Fruit fly (Drosophila melanogaster) whole organism, embryonic: Measurements from ENCODE around the gene CG8319.
A peak's percentile ranks its signal among the peaks of the same experiment; 100 is the strongest.

Experiments used
- Antp ChIP-seq: fragments of 200-800 bp; sonication (Bioruptor generic); optimal IDR thresholded peaks from 3 replicates; lab custom pipeline; 2016; ENCODE audit warnings: missing biosample characterization, missing genetic modification characterization
- Atf-2 ChIP-seq: fragments of 200-800 bp; sonication (Bioruptor generic); optimal IDR thresholded peaks from 2 replicates; lab custom pipeline; 2016; ENCODE audit warnings: missing biosample characterization, missing genetic modification characterization
- Atf3 ChIP-seq: fragments of 200-800 bp; sonication (Bioruptor generic); optimal IDR thresholded peaks from 3 replicates; lab custom pipeline; 2016; ENCODE audit warnings: missing biosample characterization, missing genetic modification characterization
- Awh ChIP-seq: fragments of 200-800 bp; sonication (Bioruptor generic); IDR thresholded peaks from 2 replicates; pipeline ENCODE4, ENCODE4 v1.3.6; 2022; ENCODE audit warnings: missing biosample characterization, missing genetic modification characterization
- CG13123 ChIP-seq: fragments of 200-800 bp; sonication (Bioruptor generic); optimal IDR thresholded peaks from 2 replicates; lab custom pipeline; 2016; ENCODE audit warnings: missing biosample characterization, missing genetic modification characterization
- CG13296 ChIP-seq: fragments of 200-800 bp; sonication (Bioruptor generic); optimal IDR thresholded peaks from 3 replicates; lab custom pipeline; 2018; ENCODE audit warnings: missing biosample characterization, mild to moderate bottlenecking, missing genetic modification characterization
- CG1603 ChIP-seq: fragments of 200-800 bp; sonication (Bioruptor generic); optimal IDR thresholded peaks from 2 replicates; lab custom pipeline; 2019; ENCODE audit warnings: missing biosample characterization, mild to moderate bottlenecking, missing genetic modification characterization, moderate library complexity
- CG1832 ChIP-seq: fragments of 200-800 bp; sonication (Bioruptor generic); optimal IDR thresholded peaks from 2 replicates; lab custom pipeline; 2017; ENCODE audit warnings: missing biosample characterization, mild to moderate bottlenecking, missing genetic modification characterization, inconsistent platforms
- CG18619 ChIP-seq: fragments of 200-800 bp; sonication (Bioruptor generic); optimal IDR thresholded peaks from 3 replicates; lab custom pipeline; 2017; ENCODE audit warnings: missing biosample characterization, mild to moderate bottlenecking, missing genetic modification characterization
- CG18764 ChIP-seq: fragments of 200-800 bp; sonication (Bioruptor generic); optimal IDR thresholded peaks from 3 replicates; lab custom pipeline; 2016; ENCODE audit warnings: missing biosample characterization, missing genetic modification characterization
- CG3065 ChIP-seq: fragments of 200-800 bp; sonication (Bioruptor generic); optimal IDR thresholded peaks from 2 replicates; lab custom pipeline; 2016; ENCODE audit warnings: missing biosample characterization, missing genetic modification characterization
- CG6683 ChIP-seq: fragments of 200-800 bp; sonication (Bioruptor generic); optimal IDR thresholded peaks from 2 replicates; lab custom pipeline; 2017; ENCODE audit warnings: missing biosample characterization, mild to moderate bottlenecking, missing genetic modification characterization, missing genetic modification reagents
- CG7963 ChIP-seq: fragments of 200-800 bp; sonication (Bioruptor generic); IDR thresholded peaks from 3 replicates; pipeline ENCODE4 v1.3.6; 2022; ENCODE audit warnings: missing biosample characterization, missing genetic modification characterization; ENCODE audit not compliant: partially characterized antibody
- CG7987 ChIP-seq: fragments of 200-800 bp; sonication (Bioruptor generic); optimal IDR thresholded peaks from 2 replicates; lab custom pipeline; 2018; ENCODE audit warnings: missing biosample characterization, mild to moderate bottlenecking, missing genetic modification characterization, moderate library complexity
- CG8281 ChIP-seq: fragments of 200-800 bp; sonication (Bioruptor generic); optimal IDR thresholded peaks from 2 replicates; lab custom pipeline; 2018; ENCODE audit warnings: missing biosample characterization, mild to moderate bottlenecking, missing genetic modification characterization, moderate library complexity
- CG8359 ChIP-seq: fragments of 200-800 bp; sonication (Bioruptor generic); optimal IDR thresholded peaks from 2 replicates; lab custom pipeline; 2017; ENCODE audit warnings: missing biosample characterization, mild to moderate bottlenecking, missing genetic modification characterization, borderline replicate concordance
- CG9437 ChIP-seq: fragments of 200-800 bp; sonication (Bioruptor generic); optimal IDR thresholded peaks from 2 replicates; lab custom pipeline; 2018; ENCODE audit warnings: missing biosample characterization, mild to moderate bottlenecking, missing genetic modification characterization
- CHES-1-like ChIP-seq: fragments of 200-800 bp; sonication (Bioruptor generic); optimal IDR thresholded peaks from 2 replicates; lab custom pipeline; 2016; ENCODE audit warnings: missing biosample characterization, missing genetic modification characterization
- D19B ChIP-seq: fragments of 200-800 bp; sonication (Bioruptor generic); optimal IDR thresholded peaks from 2 replicates; lab custom pipeline; 2017; ENCODE audit warnings: missing biosample characterization, mild to moderate bottlenecking, missing genetic modification characterization
- Dref ChIP-seq: fragments of 200-800 bp; sonication (Bioruptor generic); IDR thresholded peaks from 2 replicates; pipeline ENCODE4 v1.3.6; 2022; ENCODE audit warnings: missing biosample characterization, missing genetic modification characterization
- E2f2 ChIP-seq: fragments of 200-800 bp; sonication (Bioruptor generic); IDR thresholded peaks from 2 replicates; pipeline ENCODE4 v1.3.6; 2022; ENCODE audit warnings: missing biosample characterization, missing genetic modification characterization
- ERR ChIP-seq: fragments of 200-800 bp; sonication (Bioruptor generic); optimal IDR thresholded peaks from 2 replicates; lab custom pipeline; 2016; ENCODE audit warnings: missing biosample characterization, missing genetic modification characterization
- Ets65A ChIP-seq: fragments of 200-800 bp; sonication (Bioruptor generic); peaks from one replicate; lab custom pipeline; 2016; ENCODE audit warnings: missing biosample characterization, missing genetic modification characterization
- HHEX ChIP-seq: fragments of 200-800 bp; sonication (Bioruptor generic); optimal IDR thresholded peaks from 3 replicates; lab custom pipeline; 2017; ENCODE audit warnings: missing biosample characterization, mild to moderate bottlenecking, missing genetic modification characterization, missing genetic modification reagents
- HmgD ChIP-seq: fragments of 200-800 bp; sonication (Bioruptor generic); optimal IDR thresholded peaks from 3 replicates; lab custom pipeline; 2016; ENCODE audit warnings: missing biosample characterization, missing genetic modification characterization
- Max ChIP-seq: fragments of 200-800 bp; sonication (Bioruptor generic); optimal IDR thresholded peaks from 2 replicates; lab custom pipeline; 2016; ENCODE audit warnings: missing biosample characterization, mild to moderate bottlenecking, missing genetic modification characterization
- Nf-YB ChIP-seq: fragments of 200-800 bp; sonication (Bioruptor generic); optimal IDR thresholded peaks from 3 replicates; lab custom pipeline; 2019; ENCODE audit warnings: missing biosample characterization, mild to moderate bottlenecking, missing genetic modification characterization, moderate library complexity
- Stat92E ChIP-seq, 3 experiments: fragments of >200 bp in 2 of 3; fragments of 200-800 bp in 1 of 3; sonication (Bioruptor generic) in 1 of 3; optimal IDR thresholded peaks; 2 replicates each; lab custom pipeline; 2017 to 2019; ENCODE audit warnings: missing biosample characterization in 3 of 3, missing genetic modification characterization in 3 of 3, mild to moderate bottlenecking in 1 of 3, moderate library complexity in 1 of 3
- Tbp ChIP-seq: fragments of >200 bp; optimal IDR thresholded peaks from 2 replicates; lab custom pipeline; 2018; ENCODE audit warnings: missing biosample characterization, missing genetic modification characterization
- abd-A ChIP-seq: fragments of 200-800 bp; sonication (Bioruptor generic); optimal IDR thresholded peaks from 3 replicates; lab custom pipeline; 2019; ENCODE audit warnings: missing biosample characterization, mild to moderate bottlenecking, missing genetic modification characterization, moderate library complexity
- ap ChIP-seq: fragments of 200-800 bp; sonication (Bioruptor generic); IDR thresholded peaks from 2 replicates; pipeline ENCODE4 v1.3.6; 2022; ENCODE audit warnings: missing biosample characterization, missing genetic modification characterization
- bbx ChIP-seq: fragments of 200-800 bp; sonication (Bioruptor generic); IDR thresholded peaks from 2 replicates; pipeline ENCODE4 v1.3.6; 2022; ENCODE audit warnings: missing biosample characterization, missing genetic modification characterization; ENCODE audit not compliant: partially characterized antibody
- corto ChIP-seq: fragments of 200-800 bp; sonication (Bioruptor generic); optimal IDR thresholded peaks from 2 replicates; lab custom pipeline; 2016; ENCODE audit warnings: missing biosample characterization, mild to moderate bottlenecking, missing genetic modification characterization, moderate library complexity
- dm ChIP-seq: fragments of 200-800 bp; sonication (Bioruptor generic); optimal IDR thresholded peaks from 3 replicates; lab custom pipeline; 2016; ENCODE audit warnings: missing biosample characterization, missing genetic modification characterization
- en ChIP-seq: fragments of 200-800 bp; sonication (Bioruptor generic); optimal IDR thresholded peaks from 2 replicates; lab custom pipeline; 2016; ENCODE audit warnings: missing biosample characterization, missing genetic modification characterization
- eve ChIP-seq, 2 experiments: fragments of >200 bp; optimal IDR thresholded peaks; 2 replicates each; lab custom pipeline; 2017; ENCODE audit warnings: missing biosample characterization in 2 of 2, missing genetic modification characterization in 2 of 2
- fd3F ChIP-seq: fragments of 200-800 bp; sonication (Bioruptor generic); optimal IDR thresholded peaks from 2 replicates; lab custom pipeline; 2018; ENCODE audit warnings: missing biosample characterization, mild to moderate bottlenecking, missing genetic modification characterization, moderate library complexity
- gsb ChIP-seq: fragments of 200-800 bp; sonication (Bioruptor generic); IDR thresholded peaks from 2 replicates; pipeline ENCODE4 v1.3.6; 2022; ENCODE audit warnings: missing biosample characterization, missing genetic modification characterization
- ham ChIP-seq: fragments of 200-800 bp; sonication (Bioruptor generic); IDR thresholded peaks from 2 replicates; pipeline ENCODE4 v1.3.6; 2022; ENCODE audit warnings: missing biosample characterization, missing genetic modification characterization
- hth ChIP-seq: fragments of >200 bp; optimal IDR thresholded peaks from 2 replicates; lab custom pipeline; 2017; ENCODE audit warnings: inconsistent platforms
- kay ChIP-seq: fragments of 200-800 bp; sonication (Bioruptor generic); optimal IDR thresholded peaks from 2 replicates; lab custom pipeline; 2016; ENCODE audit warnings: missing biosample characterization, missing genetic modification characterization
- lmd ChIP-seq: fragments of 200-800 bp; sonication (Bioruptor generic); IDR thresholded peaks from 2 replicates; pipeline ENCODE4 v1.3.6; 2022; ENCODE audit warnings: missing biosample characterization, missing genetic modification characterization
- luna ChIP-seq: fragments of 200-800 bp; sonication (Bioruptor generic); optimal IDR thresholded peaks from 2 replicates; lab custom pipeline; 2016; ENCODE audit warnings: missing biosample characterization, missing genetic modification characterization
- nerfin-2 ChIP-seq: fragments of 200-800 bp; sonication (Bioruptor generic); IDR thresholded peaks from 2 replicates; pipeline ENCODE4 v1.3.6; 2022; ENCODE audit warnings: missing biosample characterization, missing genetic modification characterization; ENCODE audit not compliant: partially characterized antibody
- p53 ChIP-seq: fragments of 200-800 bp; sonication (Bioruptor generic); optimal IDR thresholded peaks from 2 replicates; lab custom pipeline; 2016; ENCODE audit warnings: missing biosample characterization, missing genetic modification characterization
- psq ChIP-seq: fragments of 200-800 bp; sonication (Bioruptor generic); optimal IDR thresholded peaks from 2 replicates; lab custom pipeline; 2017; ENCODE audit warnings: missing biosample characterization, missing genetic modification characterization
- scrt ChIP-seq: fragments of 200-800 bp; sonication (Bioruptor generic); optimal IDR thresholded peaks from 2 replicates; lab custom pipeline; 2018; ENCODE audit warnings: missing biosample characterization, mild to moderate bottlenecking, missing genetic modification characterization, moderate library complexity
- ttk ChIP-seq: fragments of 200-800 bp; sonication (Bioruptor generic); IDR thresholded peaks from 2 replicates; pipeline ENCODE4 v2.1.2; 2022; ENCODE audit warnings: missing biosample characterization, missing genetic modification characterization
- tup ChIP-seq: fragments of 200-800 bp; sonication (Bioruptor generic); optimal IDR thresholded peaks from 2 replicates; lab custom pipeline; 2016; ENCODE audit warnings: missing biosample characterization, mild to moderate bottlenecking, missing genetic modification characterization, moderate library complexity
- usp ChIP-seq: fragments of >200 bp; optimal IDR thresholded peaks from 2 replicates; lab custom pipeline; 2017; ENCODE audit warnings: missing biosample characterization, missing genetic modification characterization
- wdn ChIP-seq: fragments of 200-800 bp; sonication (Bioruptor generic); IDR thresholded peaks from 2 replicates; pipeline ENCODE4 v1.3.6; 2022; ENCODE audit warnings: missing biosample characterization, missing genetic modification characterization
- zfh1 ChIP-seq: fragments of 200-800 bp; sonication (Bioruptor generic); IDR thresholded peaks from 3 replicates; pipeline ENCODE4 v1.3.6; 2022; ENCODE audit warnings: missing biosample characterization, missing genetic modification characterization

The CG8319 gene

DNA sequence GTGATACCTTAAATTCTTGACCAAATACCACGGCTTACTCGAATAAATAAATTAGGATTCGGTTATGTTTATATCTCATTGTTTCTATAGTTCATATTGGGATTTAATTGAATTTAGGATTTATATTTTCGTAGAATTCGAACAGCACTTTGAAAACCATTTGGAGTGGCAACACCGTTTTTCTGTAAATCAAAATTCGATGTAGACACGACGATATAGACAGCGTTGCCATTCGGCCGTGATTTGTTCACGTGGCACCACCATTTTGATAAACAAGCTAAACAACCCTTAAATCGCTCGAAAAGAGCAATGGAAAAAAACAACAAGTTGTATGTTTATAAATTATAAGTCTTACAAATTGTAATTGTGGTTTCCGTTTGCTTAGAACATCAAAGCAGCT lies 1.5 kb downstream of the CG8319 start (continued):
- peak; percentile 11; the same call in 1 of the 2 replicates for TF ChIP-seq bbx (GFP tag; lab: Robert Waterston, UW)
- peak; percentile 76 for TF ChIP-seq E2f2 (GFP tag; lab: Robert Waterston, UW)
- TF ChIP-seq CG7963 (GFP tag; lab: Robert Waterston, UW): no peak
- TF ChIP-seq CG18764 (GFP tag; lab: Kevin White, UChicago): no peak
- no peak for TF ChIP-seq CG3065 (GFP tag; lab: Kevin White, UChicago)
- TF ChIP-seq corto (GFP tag; lab: Kevin White, UChicago): no peak
- no peak for TF ChIP-seq CG1832
- TF ChIP-seq HmgD (GFP tag; lab: Kevin White, UChicago): no peak
- TF ChIP-seq scrt (GFP tag; lab: Kevin White, UChicago): no peak
- TF ChIP-seq Atf3 (GFP tag; lab: Kevin White, UChicago): no peak
- TF ChIP-seq tup (GFP tag; lab: Kevin White, UChicago): no peak
- TF ChIP-seq kay (GFP tag; lab: Kevin White, UChicago): no peak
- no peak for TF ChIP-seq CG8359 (GFP tag; lab: Kevin White, UChicago)
- no peak for TF ChIP-seq HHEX (GFP tag; lab: Kevin White, UChicago)
- no peak for TF ChIP-seq ERR (GFP tag; lab: Kevin White, UChicago)
- TF ChIP-seq CG8281 (tag; lab: Kevin White, UChicago): no peak
- TF ChIP-seq eve (GFP tag; optimal IDR thresholded peaks at IDR 0.05; lab: Kevin White, UChicago): no peak
- TF ChIP-seq hth (lab: Kevin White, UChicago): no peak
- TF ChIP-seq CG13296: no peak
- TF ChIP-seq gsb (GFP tag; lab: Robert Waterston, UW): no peak
- TF ChIP-seq wdn: no peak
- TF ChIP-seq Ets65A (GFP tag; lab: Kevin White, UChicago): no peak
- TF ChIP-seq lmd (GFP tag; lab: Robert Waterston, UW): no peak
- no peak for TF ChIP-seq Antp
- TF ChIP-seq Atf-2 (GFP tag; lab: Kevin White, UChicago): no peak
- TF ChIP-seq CG13123 (GFP tag; lab: Kevin White, UChicago): no peak
- TF ChIP-seq luna (GFP tag; lab: Kevin White, UChicago): no peak
- no peak for TF ChIP-seq usp (GFP tag; lab: Kevin White, UChicago)
- no peak for TF ChIP-seq CG18619 (GFP tag; lab: Kevin White, UChicago)
- peak; percentile 63 for TF ChIP-seq Max (GFP tag; lab: Kevin White, UChicago)
- no peak for TF ChIP-seq D19B
- TF ChIP-seq ap: no peak
- TF ChIP-seq ham (GFP tag; lab: Robert Waterston, UW): no peak
- peak; percentile 66 for TF ChIP-seq dm (GFP tag; lab: Kevin White, UChicago)
- TF ChIP-seq p53 (GFP tag; lab: Kevin White, UChicago): no peak
- TF ChIP-seq CG1603 (tag; lab: Kevin White, UChicago): peak; percentile 56
- TF ChIP-seq CG9437 (GFP tag; lab: Kevin White, UChicago): no peak
- TF ChIP-seq CG7987 (GFP tag; lab: Kevin White, UChicago): no peak
- no peak for TF ChIP-seq Awh (GFP tag; lab: Robert Waterston, UW)
- TF ChIP-seq Stat92E (GFP tag; optimal IDR thresholded peaks at IDR 0.05; lab: Kevin White, UChicago): no peak
- TF ChIP-seq en: no peak
- no peak for TF ChIP-seq CHES-1-like (GFP tag; lab: Kevin White, UChicago)
- no peak for TF ChIP-seq psq
- TF ChIP-seq Nf-YB (GFP tag; lab: Kevin White, UChicago): peak; percentile 9
- TF ChIP-seq fd3F (GFP tag; lab: Kevin White, UChicago): no peak
- TF ChIP-seq Tbp: peak; percentile 33
- TF ChIP-seq nerfin-2 (GFP tag; lab: Robert Waterston, UW): no peak
- TF ChIP-seq abd-A: no peak
- no peak for TF ChIP-seq ttk
- TF ChIP-seq CG6683 (GFP tag; lab: Kevin White, UChicago): no peak
- TF ChIP-seq Dref (GFP tag; lab: Robert Waterston, UW): peak; percentile 40; the same call in 1 of the 2 replicates
- no peak for TF ChIP-seq zfh1
